Fruit fly (Drosophila melanogaster) whole organism, embryonic: ENCODE results near the gene Aatf.
A peak's percentile ranks its signal among the peaks of the same experiment; 100 is the strongest.

Experiments used
- Atf6 ChIP-seq: fragments of 200-800 bp; sonication (Bioruptor generic); IDR thresholded peaks from 2 replicates; pipeline ENCODE4 v1.3.6; 2022; ENCODE audit warnings: missing biosample characterization, missing genetic modification characterization
- Awh ChIP-seq: fragments of 200-800 bp; sonication (Bioruptor generic); IDR thresholded peaks from 2 replicates; pipeline ENCODE4, ENCODE4 v1.3.6; 2022; ENCODE audit warnings: missing biosample characterization, missing genetic modification characterization
- CG10431 ChIP-seq: fragments of 200-800 bp; sonication (Bioruptor generic); optimal IDR thresholded peaks from 3 replicates; lab custom pipeline; 2018; ENCODE audit warnings: missing biosample characterization, mild to moderate bottlenecking, missing genetic modification characterization
- CG10565 ChIP-seq: fragments of 200-800 bp; sonication (Bioruptor generic); optimal IDR thresholded peaks from 3 replicates; lab custom pipeline; 2016; ENCODE audit warnings: missing biosample characterization, mild to moderate bottlenecking, missing genetic modification characterization
- CG11247 ChIP-seq: fragments of 200-800 bp; sonication (Bioruptor generic); IDR thresholded peaks from 2 replicates; pipeline ENCODE4 v1.3.6; 2022; ENCODE audit warnings: missing biosample characterization, missing genetic modification characterization
- CG11560 ChIP-seq: fragments of 200-800 bp; sonication (Bioruptor generic); IDR thresholded peaks from 3 replicates; pipeline ENCODE4 v1.3.6; 2022; ENCODE audit warnings: missing biosample characterization, missing genetic modification characterization
- CG12071 ChIP-seq: fragments of 200-800 bp; sonication (Bioruptor generic); optimal IDR thresholded peaks from 3 replicates; lab custom pipeline; 2018; ENCODE audit warnings: missing biosample characterization, mild to moderate bottlenecking, missing genetic modification characterization
- CG13894 ChIP-seq: fragments of 200-800 bp; sonication (Bioruptor generic); optimal IDR thresholded peaks from 3 replicates; lab custom pipeline; 2018; ENCODE audit warnings: missing biosample characterization, mild to moderate bottlenecking, missing genetic modification characterization, moderate library complexity
- CG14441 ChIP-seq: fragments of 200-800 bp; sonication (Bioruptor generic); IDR thresholded peaks from 2 replicates; pipeline ENCODE4 v1.3.6; 2022; ENCODE audit warnings: missing biosample characterization, missing genetic modification characterization
- CG17612 ChIP-seq: fragments of 200-800 bp; sonication (Bioruptor generic); IDR thresholded peaks from 2 replicates; pipeline ENCODE4 v1.3.6; 2022; ENCODE audit warnings: missing biosample characterization, missing genetic modification characterization
- CG31441 ChIP-seq: fragments of 200-800 bp; sonication (Bioruptor generic); IDR thresholded peaks from 2 replicates; pipeline ENCODE4 v1.3.6; 2022; ENCODE audit warnings: missing biosample characterization, missing genetic modification characterization
- CG33557 ChIP-seq: fragments of 200-800 bp; sonication (Bioruptor generic); optimal IDR thresholded peaks from 2 replicates; lab custom pipeline; 2019; ENCODE audit warnings: missing biosample characterization, mild to moderate bottlenecking, missing genetic modification characterization, moderate library complexity
- CG34224 ChIP-seq: fragments of 200-800 bp; sonication (Bioruptor generic); IDR thresholded peaks from 3 replicates; pipeline ENCODE4 v1.3.6; 2022; ENCODE audit warnings: missing biosample characterization, missing genetic modification characterization; ENCODE audit not compliant: partially characterized antibody
- CG34376 ChIP-seq: fragments of 200-800 bp; sonication (Bioruptor generic); optimal IDR thresholded peaks from 2 replicates; lab custom pipeline; 2018; ENCODE audit warnings: missing biosample characterization, mild to moderate bottlenecking, missing genetic modification characterization
- CG4617 ChIP-seq: fragments of 200-800 bp; sonication (Bioruptor generic); optimal IDR thresholded peaks from 3 replicates; lab custom pipeline; 2016; ENCODE audit warnings: missing biosample characterization, missing genetic modification characterization, borderline replicate concordance
- CG5953 ChIP-seq: fragments of 200-800 bp; sonication (Bioruptor generic); IDR thresholded peaks from 2 replicates; pipeline ENCODE4 v1.3.6; 2022; ENCODE audit warnings: missing biosample characterization, missing genetic modification characterization
- CG7839 ChIP-seq: fragments of 200-800 bp; sonication (Bioruptor generic); optimal IDR thresholded peaks from 3 replicates; lab custom pipeline; 2018; ENCODE audit warnings: missing biosample characterization, mild to moderate bottlenecking, missing genetic modification characterization, moderate library complexity
- CG7987 ChIP-seq: fragments of 200-800 bp; sonication (Bioruptor generic); optimal IDR thresholded peaks from 2 replicates; lab custom pipeline; 2018; ENCODE audit warnings: missing biosample characterization, mild to moderate bottlenecking, missing genetic modification characterization, moderate library complexity
- CG8290 ChIP-seq, 3 experiments: fragments of 200-800 bp; sonication (Bioruptor generic); optimal IDR thresholded peaks; 2 replicates each; lab custom pipeline; 2016 to 2019; ENCODE audit warnings: missing biosample characterization in 3 of 3, missing genetic modification characterization in 3 of 3, mild to moderate bottlenecking in 2 of 3, moderate library complexity in 1 of 3
- Dbx ChIP-seq: fragments of 200-800 bp; sonication (Bioruptor generic); IDR thresholded peaks from 3 replicates; pipeline ENCODE4 v1.3.6; 2022; ENCODE audit warnings: missing biosample characterization, missing genetic modification characterization
- Doc2 ChIP-seq: fragments of 200-800 bp; sonication (Bioruptor generic); IDR thresholded peaks from 2 replicates; pipeline ENCODE4 v1.3.6; 2022; ENCODE audit warnings: missing biosample characterization, missing genetic modification characterization
- Dp ChIP-seq: fragments of 200-800 bp; sonication (Bioruptor generic); optimal IDR thresholded peaks from 2 replicates; lab custom pipeline; 2018; ENCODE audit warnings: missing biosample characterization, mild to moderate bottlenecking, missing genetic modification characterization, moderate library complexity
- Dref ChIP-seq: fragments of 200-800 bp; sonication (Bioruptor generic); IDR thresholded peaks from 2 replicates; pipeline ENCODE4 v1.3.6; 2022; ENCODE audit warnings: missing biosample characterization, missing genetic modification characterization
- Fer3 ChIP-seq: fragments of 200-800 bp; sonication (Bioruptor generic); optimal IDR thresholded peaks from 2 replicates; lab custom pipeline; 2018; ENCODE audit warnings: missing biosample characterization, mild to moderate bottlenecking, missing genetic modification characterization, moderate library complexity
- Gsc ChIP-seq: fragments of 200-800 bp; sonication (Bioruptor generic); IDR thresholded peaks from 2 replicates; pipeline ENCODE4 v1.3.6; 2022; ENCODE audit warnings: missing biosample characterization, missing genetic modification characterization
- Lim3 ChIP-seq: fragments of 200-800 bp; sonication (Bioruptor generic); IDR thresholded peaks from 2 replicates; pipeline ENCODE4 v1.3.6; 2022; ENCODE audit warnings: missing biosample characterization, missing genetic modification characterization
- Meics ChIP-seq: fragments of 200-800 bp; sonication (Bioruptor generic); optimal IDR thresholded peaks from 2 replicates; lab custom pipeline; 2017; ENCODE audit warnings: missing biosample characterization, mild to moderate bottlenecking, missing genetic modification characterization
- Nf-YB ChIP-seq: fragments of 200-800 bp; sonication (Bioruptor generic); optimal IDR thresholded peaks from 3 replicates; lab custom pipeline; 2019; ENCODE audit warnings: missing biosample characterization, mild to moderate bottlenecking, missing genetic modification characterization, moderate library complexity
- Ravus ChIP-seq: fragments of 200-800 bp; sonication (Bioruptor generic); IDR thresholded peaks from 2 replicates; pipeline ENCODE4 v1.3.6; 2022; ENCODE audit warnings: missing biosample characterization, missing genetic modification characterization
- Sin3A ChIP-seq: fragments of >200 bp; optimal IDR thresholded peaks from 2 replicates; lab custom pipeline; 2018
- Tbp ChIP-seq: fragments of >200 bp; optimal IDR thresholded peaks from 2 replicates; lab custom pipeline; 2018; ENCODE audit warnings: missing biosample characterization, missing genetic modification characterization
- Trl ChIP-seq, 3 experiments: fragments of >200 bp in 2 of 3; fragments of 200-800 bp in 1 of 3; sonication (Bioruptor generic) in 1 of 3; optimal IDR thresholded peaks; 2 replicates in 1 of 3; 3 replicates in 2 of 3; lab custom pipeline; 2016 to 2017; ENCODE audit warnings: missing biosample characterization in 1 of 3, missing genetic modification characterization in 1 of 3
- ab ChIP-seq: fragments of 200-800 bp; sonication (Bioruptor generic); optimal IDR thresholded peaks from 2 replicates; lab custom pipeline; 2016; ENCODE audit warnings: missing biosample characterization, missing genetic modification characterization
- bcd ChIP-seq: fragments of 200-800 bp; sonication (Bioruptor generic); optimal IDR thresholded peaks from 2 replicates; lab custom pipeline; 2017; ENCODE audit warnings: missing biosample characterization, mild to moderate bottlenecking, missing genetic modification characterization
- cato ChIP-seq: fragments of 200-800 bp; sonication (Bioruptor generic); optimal IDR thresholded peaks from 2 replicates; lab custom pipeline; 2016; ENCODE audit warnings: missing biosample characterization, missing genetic modification characterization, borderline replicate concordance
- cg ChIP-seq: fragments of 200-800 bp; sonication (Bioruptor generic); optimal IDR thresholded peaks from 3 replicates; lab custom pipeline; 2019; ENCODE audit warnings: missing biosample characterization, mild to moderate bottlenecking, missing genetic modification characterization, moderate library complexity
- da ChIP-seq: fragments of 200-800 bp; sonication (Bioruptor generic); optimal IDR thresholded peaks from 2 replicates; lab custom pipeline; 2016; ENCODE audit warnings: missing biosample characterization, missing genetic modification characterization
- dm ChIP-seq: fragments of 200-800 bp; sonication (Bioruptor generic); optimal IDR thresholded peaks from 3 replicates; lab custom pipeline; 2016; ENCODE audit warnings: missing biosample characterization, missing genetic modification characterization
- eve ChIP-seq, 2 experiments: fragments of >200 bp; optimal IDR thresholded peaks; 2 replicates each; lab custom pipeline; 2017; ENCODE audit warnings: missing biosample characterization in 2 of 2, missing genetic modification characterization in 2 of 2
- exex ChIP-seq: fragments of 200-800 bp; sonication (Bioruptor generic); optimal IDR thresholded peaks from 4 replicates; lab custom pipeline; 2018; ENCODE audit warnings: missing biosample characterization, mild to moderate bottlenecking, missing genetic modification characterization, moderate library complexity
- ftz-f1 ChIP-seq: fragments of 200-800 bp; sonication (Bioruptor generic); optimal IDR thresholded peaks from 2 replicates; lab custom pipeline; 2016; ENCODE audit warnings: missing biosample characterization, missing genetic modification characterization
- klu ChIP-seq: fragments of 200-800 bp; sonication (Bioruptor generic); IDR thresholded peaks from 2 replicates; pipeline ENCODE4 v1.3.6; 2022; ENCODE audit warnings: missing biosample characterization, missing genetic modification characterization
- oc ChIP-seq: fragments of 200-800 bp; sonication (Bioruptor generic); optimal IDR thresholded peaks from 2 replicates; lab custom pipeline; 2018; ENCODE audit warnings: missing biosample characterization, mild to moderate bottlenecking, missing genetic modification characterization, moderate library complexity
- repo ChIP-seq: fragments of 200-800 bp; sonication (Bioruptor generic); optimal IDR thresholded peaks from 2 replicates; lab custom pipeline; 2016; ENCODE audit warnings: missing biosample characterization, missing genetic modification characterization
- sens-2 ChIP-seq: fragments of 200-800 bp; sonication (Bioruptor generic); IDR thresholded peaks from 2 replicates; pipeline ENCODE4 v1.3.6; 2022; ENCODE audit warnings: missing biosample characterization, missing genetic modification characterization
- seq ChIP-seq: fragments of 200-800 bp; sonication (Bioruptor generic); IDR thresholded peaks from 2 replicates; pipeline ENCODE4 v1.3.6; 2022; ENCODE audit warnings: missing biosample characterization, missing genetic modification characterization
- slbo ChIP-seq: fragments of 200-800 bp; sonication (Bioruptor generic); IDR thresholded peaks from 2 replicates; pipeline ENCODE4 v1.3.6; 2022; ENCODE audit warnings: missing biosample characterization, missing genetic modification characterization
- tgo ChIP-seq: fragments of 200-800 bp; sonication (Bioruptor generic); IDR thresholded peaks from 3 replicates; pipeline ENCODE4 v1.3.6; 2022; ENCODE audit warnings: missing biosample characterization, missing genetic modification characterization
- vnd ChIP-seq: fragments of 200-800 bp; sonication (Bioruptor generic); IDR thresholded peaks from 3 replicates; pipeline ENCODE4 v1.3.6; 2022; ENCODE audit warnings: missing biosample characterization, missing genetic modification characterization; ENCODE audit not compliant: partially characterized antibody
- zen ChIP-seq: fragments of 200-800 bp; sonication (Bioruptor generic); optimal IDR thresholded peaks from 3 replicates; lab custom pipeline; 2018; ENCODE audit warnings: missing biosample characterization, mild to moderate bottlenecking, missing genetic modification characterization, moderate library complexity
- zfh1 ChIP-seq: fragments of 200-800 bp; sonication (Bioruptor generic); IDR thresholded peaks from 3 replicates; pipeline ENCODE4 v1.3.6; 2022; ENCODE audit warnings: missing biosample characterization, missing genetic modification characterization

The Aatf gene

DNA sequence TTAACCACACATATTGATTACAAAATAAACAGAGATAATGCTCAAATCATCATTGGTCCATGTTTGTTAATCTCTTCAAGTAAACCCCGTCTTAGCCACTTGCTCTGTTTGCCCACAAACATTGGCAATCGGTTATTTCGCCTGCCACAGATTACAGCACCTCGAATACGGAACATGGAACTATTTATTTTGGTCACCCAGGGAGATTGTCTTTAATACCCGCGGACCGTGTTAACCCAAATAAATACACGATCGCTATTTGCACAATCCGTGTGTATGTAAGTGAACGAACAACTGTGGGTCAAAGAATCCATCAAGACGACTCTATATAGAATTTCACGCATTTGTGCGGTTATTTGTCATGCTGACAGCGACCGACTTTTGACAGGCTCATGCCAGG is 16.7 kb upstream of the Aatf start (continued):
- TF ChIP-seq CG33557 (GFP tag; lab: Kevin White, UChicago) (peak; percentile 54), ftz-f1 (GFP tag; lab: Kevin White, UChicago) (no peak), dm (GFP tag; lab: Kevin White, UChicago) (no peak), CG7987 (GFP tag; lab: Kevin White, UChicago) (no peak), cg (no peak), Meics (no peak), repo (GFP tag; lab: Kevin White, UChicago) (no peak), CG34376 (GFP tag; lab: Kevin White, UChicago) (no peak), CG4617 (GFP tag; lab: Kevin White, UChicago) (no peak), Sin3A (lab: Kevin White, UChicago) (no peak), sens-2 (GFP tag; lab: Robert Waterston, UW) (peak; percentile 54; the same call in 1 of the 2 replicates), CG12071 (GFP tag; lab: Kevin White, UChicago) (no peak), tgo (no peak), Dp (GFP tag; lab: Kevin White, UChicago) (no peak), Tbp (no peak), CG14441 (no peak), vnd (GFP tag; lab: Robert Waterston, UW) (no peak), Dref (GFP tag; lab: Robert Waterston, UW) (no peak), CG34224 (GFP tag; lab: Robert Waterston, UW) (no peak), Awh (GFP tag; lab: Robert Waterston, UW) (no peak), eve (GFP tag; optimal IDR thresholded peaks at IDR 0.05; lab: Kevin White, UChicago) (peak in 1 of 2 experiments; percentile 38), CG8290 (GFP tag; optimal IDR thresholded peaks at IDR 0.05; lab: Kevin White, UChicago) (peak; percentile 31), CG8290 (tag; optimal IDR thresholded peaks at IDR 0.05; lab: Kevin White, UChicago) (peak in 1 of 2 experiments; percentile 39), Doc2 (GFP tag; lab: Robert Waterston, UW) (no peak), Dbx (GFP tag; lab: Robert Waterston, UW) (no peak), CG10431 (GFP tag; lab: Kevin White, UChicago) (no peak), bcd (peak; percentile 3), da (GFP tag; lab: Kevin White, UChicago) (no peak), seq (GFP tag; lab: Robert Waterston, UW) (no peak), CG10565 (GFP tag; lab: Kevin White, UChicago) (no peak), Lim3 (GFP tag; lab: Robert Waterston, UW) (no peak), Fer3 (tag; lab: Kevin White, UChicago) (no peak), CG11247 (GFP tag; lab: Robert Waterston, UW) (no peak), zfh1 (GFP tag; lab: Robert Waterston, UW) (peak; percentile 60; the same call in 2 of the 3 replicates), exex (tag; lab: Kevin White, UChicago) (no peak), Atf6 (GFP tag; lab: Robert Waterston, UW) (no peak), cato (peak; percentile 11), CG31441 (GFP tag; lab: Robert Waterston, UW) (peak; percentile 18; the same call in 1 of the 2 replicates), Trl (optimal IDR thresholded peaks at IDR 0.05; lab: Kevin White, UChicago) (no peak), Trl (GFP tag; optimal IDR thresholded peaks at IDR 0.05; lab: Kevin White, UChicago) (peak; percentile 61), oc (tag; lab: Kevin White, UChicago) (peak; percentile 10), CG17612 (GFP tag; lab: Robert Waterston, UW) (no peak), CG11560 (tag; lab: Robert Waterston, UW) (no peak), klu (GFP tag; lab: Robert Waterston, UW) (no peak), CG13894 (tag; lab: Kevin White, UChicago) (no peak), ab (no peak), Gsc (GFP tag; lab: Robert Waterston, UW) (no peak), slbo (no peak), zen (tag; lab: Kevin White, UChicago) (peak; percentile 92), CG7839 (tag; lab: Kevin White, UChicago) (peak; percentile 11), Ravus (GFP tag; lab: Robert Waterston, UW) (no peak), Nf-YB (GFP tag; lab: Kevin White, UChicago) (peak; percentile 37), CG5953 (GFP tag; lab: Robert Waterston, UW) (no peak)
